Worm (Caenorhabditis elegans): ENCODE measurements around the gene T28F3.8.
A peak's percentile ranks its signal among the peaks of the same experiment; 100 is the strongest.

- TF ChIP-seq lin-39 (tag; optimal IDR thresholded peaks at IDR 0.05) (no peak), pha-4 (GFP tag; IDR thresholded peaks at IDR 0.05) (no peak), pha-4 (tag; optimal IDR thresholded peaks at IDR 0.05) (no peak), ztf-11 (tag; optimal IDR thresholded peaks at IDR 0.05) (no peak), unc-39 (tag; optimal IDR thresholded peaks at IDR 0.05) (no peak), nhr-42 (GFP tag; IDR thresholded peaks at IDR 0.05) (no peak), nhr-76 (tag; optimal IDR thresholded peaks at IDR 0.05) (no peak), lsy-2 (tag; optimal IDR thresholded peaks at IDR 0.05) (peak in 1 of 2 experiments; percentile 51), daf-12 (tag; optimal IDR thresholded peaks at IDR 0.05) (no peak), dve-1 (tag; optimal IDR thresholded peaks at IDR 0.05; ENCODE audit: insufficient read depth) (no peak), nhr-11 (tag; optimal IDR thresholded peaks at IDR 0.05) (no peak), daf-19 (GFP tag; conservative IDR thresholded peaks at IDR 0.05) (no peak), lin-1 (GFP tag; IDR thresholded peaks at IDR 0.05) (no peak), fos-1 (tag; optimal IDR thresholded peaks at IDR 0.05) (no peak), sdz-12 (GFP tag; optimal IDR thresholded peaks at IDR 0.05) (no peak)
Measured at ce11 chrIV:17335031-17335430, 27.9 kb upstream of the T28F3.8 start, which contains the start of gene C49C3.8.
